Worm (Caenorhabditis elegans) whole organism, midembryonic: Measurements from ENCODE around the gene C55B6.1.

Source experiments
- T22C8.4 ChIP-seq: fragments of 200-800 bp; sonication (Bioruptor generic); IDR thresholded peaks from 2 replicates; pipeline ENCODE4 v1.3.6; 2022; ENCODE audit warnings: missing genetic modification characterization, missing compliant biosample characterization
- cog-1 ChIP-seq: sonication (generic microtip); optimal IDR thresholded peaks from 2 replicates; lab custom pipeline; 2016; ENCODE audit warnings: missing genetic modification characterization, missing compliant biosample characterization
- flt-1 ChIP-seq: fragments of 200-800 bp; sonication (Bioruptor generic); IDR thresholded peaks from 2 replicates; pipeline ENCODE4 v1.3.6; 2022; ENCODE audit warnings: missing genetic modification characterization, missing compliant biosample characterization
- klf-2 ChIP-seq: fragments of 200-800 bp; sonication (Bioruptor generic); conservative IDR thresholded peaks from 2 replicates; pipeline ENCODE4 v1.3.6; 2022; ENCODE audit warnings: missing genetic modification reagents, missing genetic modification characterization, missing compliant biosample characterization
- med-1 ChIP-seq: sonication (generic microtip); optimal IDR thresholded peaks from 2 replicates; lab custom pipeline; 2017; ENCODE audit warnings: missing genetic modification characterization, mild to moderate bottlenecking, missing compliant biosample characterization, antibody characterized with exemption, missing genetic modification reagents; ENCODE audit not compliant: insufficient read depth
- ref-1 ChIP-seq: fragments of 200-800 bp; sonication (Bioruptor generic); conservative IDR thresholded peaks from 2 replicates; pipeline ENCODE4 v1.3.6; 2022; ENCODE audit warnings: missing genetic modification reagents, missing genetic modification characterization, missing compliant biosample characterization
- tab-1 ChIP-seq: fragments of 200-800 bp; sonication (Bioruptor generic); IDR thresholded peaks from 2 replicates; pipeline ENCODE4 v1.3.6; 2022; ENCODE audit warnings: missing genetic modification characterization, missing compliant biosample characterization
- ztf-23 ChIP-seq: fragments of 200-800 bp; sonication (Bioruptor generic); IDR thresholded peaks from 2 replicates; pipeline ENCODE4 v1.3.6; 2022; ENCODE audit warnings: missing genetic modification reagents, missing genetic modification characterization, missing compliant biosample characterization
- ztf-29 ChIP-seq: fragments of 200-800 bp; sonication (Bioruptor generic); IDR thresholded peaks from 2 replicates; pipeline ENCODE4 v1.3.6; 2022; ENCODE audit warnings: missing genetic modification reagents, missing genetic modification characterization, missing compliant biosample characterization

The C55B6.1 gene

DNA sequence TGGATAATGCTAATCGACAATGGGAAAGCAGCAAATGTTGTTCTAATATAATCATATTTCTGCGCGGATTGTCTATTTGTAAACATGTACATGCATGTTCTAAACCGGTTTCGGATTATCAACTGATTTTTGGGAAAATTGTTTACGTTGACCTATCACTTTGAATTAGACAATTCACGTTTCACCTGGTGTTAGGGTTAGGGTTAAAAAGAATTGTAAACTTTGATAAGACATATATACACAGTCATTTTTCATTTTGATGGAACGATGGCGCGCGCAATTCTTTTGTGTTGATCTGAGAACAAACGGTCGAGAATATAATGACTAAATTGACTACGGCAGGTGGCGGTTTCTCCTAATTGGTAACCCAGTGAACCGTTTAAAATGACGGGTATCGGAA lies 42.0 kb downstream of the C55B6.1 start:
- TF ChIP-seq tab-1 (GFP tag; lab: Robert Waterston, UW) (no peak), med-1 (GFP tag; lab: Kevin White, UChicago) (no peak), ref-1 (no peak), ztf-29 (GFP tag; lab: Robert Waterston, UW) (no peak), ztf-23 (no peak), klf-2 (no peak), T22C8.4 (GFP tag; lab: Robert Waterston, UW) (no peak), cog-1 (tag; lab: Kevin White, UChicago) (no peak), flt-1 (GFP tag; lab: Robert Waterston, UW) (no peak)

DNA sequence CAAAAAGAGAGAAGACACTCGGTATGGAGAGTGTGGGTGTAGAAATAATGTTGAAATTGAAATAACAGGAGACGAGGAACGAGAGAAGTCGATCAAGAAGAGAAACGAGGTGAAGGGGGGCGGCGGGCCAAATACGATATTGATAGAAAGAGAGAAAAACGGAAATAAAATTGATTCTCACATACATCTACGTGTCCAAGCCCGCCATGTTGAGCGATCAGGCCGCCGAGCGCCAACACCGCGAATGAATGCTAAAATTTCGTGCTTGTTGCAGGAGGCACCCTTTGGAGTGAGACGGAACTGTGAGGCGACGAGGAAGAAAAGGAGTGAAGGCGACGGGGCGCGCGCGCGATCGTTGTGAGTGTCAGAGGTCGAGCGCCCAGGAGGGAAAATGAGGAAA lies 42.7 kb downstream of the C55B6.1 start, which contains the start of gene F46H5.7:
F46H5.7 (minus strand) TSS at position 106 of the 400 bp plus-strand sequence.
- no peak for TF ChIP-seq ref-1
- TF ChIP-seq cog-1 (tag; lab: Kevin White, UChicago): no peak
- no peak for TF ChIP-seq ztf-23
- TF ChIP-seq flt-1 (GFP tag; lab: Robert Waterston, UW): no peak
- no peak for TF ChIP-seq med-1 (GFP tag; lab: Kevin White, UChicago)
- TF ChIP-seq tab-1 (GFP tag; lab: Robert Waterston, UW): no peak
- TF ChIP-seq klf-2: no peak
- no peak for TF ChIP-seq ztf-29 (GFP tag; lab: Robert Waterston, UW)
- no peak for TF ChIP-seq T22C8.4 (GFP tag; lab: Robert Waterston, UW)

DNA sequence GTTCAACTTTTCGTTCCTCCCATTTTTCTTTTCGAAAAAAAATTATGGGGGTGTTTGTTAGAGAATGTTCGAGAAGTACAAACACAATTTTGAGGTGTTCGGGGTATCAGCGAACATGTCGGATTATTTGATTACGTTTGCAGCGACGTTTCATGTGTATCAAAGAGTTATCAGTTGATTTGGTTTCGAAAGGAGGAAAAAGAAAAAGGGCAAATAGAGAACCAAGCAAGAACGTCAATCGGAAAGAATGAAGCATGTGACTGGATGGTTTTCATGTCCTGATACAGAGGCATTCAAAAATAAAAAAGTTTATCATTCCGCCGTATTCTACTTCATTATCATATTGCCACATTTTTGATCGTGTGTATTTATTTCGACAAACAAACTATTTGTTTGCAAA lies 44.6 kb downstream of the C55B6.1 start:
- TF ChIP-seq klf-2: no peak
- TF ChIP-seq ztf-29 (GFP tag; lab: Robert Waterston, UW): no peak
- no peak for TF ChIP-seq ref-1
- TF ChIP-seq cog-1 (tag; lab: Kevin White, UChicago): no peak
